Worm (Caenorhabditis elegans) whole organism, L4 larva: Measurements from ENCODE around the gene str-10.

Experiments
- F26F4.8 ChIP-seq: fragments of 200-800 bp; sonication (Bioruptor generic); conservative IDR thresholded peaks from 2 replicates; pipeline ENCODE4 v1.3.6; 2022; ENCODE audit warnings: missing genetic modification characterization, missing compliant biosample characterization
- T20F7.1 ChIP-seq: fragments of 200-800 bp; sonication (Bioruptor generic); optimal IDR thresholded peaks from 2 replicates; lab custom pipeline; 2018; ENCODE audit warnings: mild to moderate bottlenecking, missing genetic modification characterization, missing compliant biosample characterization
- T26A8.4 ChIP-seq: fragments of 200-800 bp; sonication (Bioruptor generic); IDR thresholded peaks from 2 replicates; pipeline ENCODE4 v1.3.6; 2022; ENCODE audit warnings: missing genetic modification characterization, missing compliant biosample characterization
- Y105C5A.15 ChIP-seq: fragments of 200-800 bp; sonication (Bioruptor generic); IDR thresholded peaks from 2 replicates; pipeline ENCODE4 v1.3.6; 2022; ENCODE audit warnings: missing genetic modification characterization, missing compliant biosample characterization
- Y5F2A.4 ChIP-seq: fragments of 200-800 bp; sonication (Bioruptor generic); optimal IDR thresholded peaks from 2 replicates; lab custom pipeline; 2018; ENCODE audit warnings: mild to moderate bottlenecking, missing genetic modification characterization, missing compliant biosample characterization
- aly-2 ChIP-seq: sonication (generic microtip); optimal IDR thresholded peaks from 2 replicates; lab custom pipeline; 2018; ENCODE audit warnings: missing biosample characterization, missing genetic modification characterization
- attf-4 ChIP-seq: sonication (generic microtip); optimal IDR thresholded peaks from 3 replicates; lab custom pipeline; 2017; ENCODE audit warnings: missing biosample characterization, missing genetic modification characterization
- ceh-28 ChIP-seq: fragments of 150-350 bp; optimal IDR thresholded peaks from 2 replicates; lab custom pipeline; 2014; ENCODE audit warnings: missing biosample characterization, missing genetic modification reagents, missing genetic modification characterization
- ceh-32 ChIP-seq: sonication (generic microtip); optimal IDR thresholded peaks from 2 replicates; lab custom pipeline; 2016; ENCODE audit warnings: mild to moderate bottlenecking, missing genetic modification characterization, missing compliant biosample characterization; ENCODE audit not compliant: poor library complexity
- ceh-44 ChIP-seq: fragments of 200-800 bp; sonication (Bioruptor generic); IDR thresholded peaks from 2 replicates; pipeline ENCODE4 v1.3.6; 2022; ENCODE audit warnings: missing genetic modification reagents, missing genetic modification characterization, missing compliant biosample characterization
- ceh-82 ChIP-seq: sonication (generic microtip); optimal IDR thresholded peaks from 2 replicates; lab custom pipeline; 2017; ENCODE audit warnings: missing biosample characterization, missing genetic modification characterization
- ctbp-1 ChIP-seq: fragments of 200-800 bp; sonication (Bioruptor generic); IDR thresholded peaks from 2 replicates; pipeline ENCODE4 v1.3.6; 2022; ENCODE audit warnings: missing genetic modification reagents, missing genetic modification characterization, missing compliant biosample characterization
- daf-8 ChIP-seq: fragments of 200-800 bp; sonication (Bioruptor generic); IDR thresholded peaks from 2 replicates; pipeline ENCODE4 v1.3.6; 2022; ENCODE audit warnings: missing genetic modification characterization, missing compliant biosample characterization
- dmd-6 ChIP-seq: fragments of 200-800 bp; sonication (Bioruptor generic); IDR thresholded peaks from 2 replicates; pipeline ENCODE4 v1.3.6; 2022; ENCODE audit warnings: missing genetic modification reagents, missing genetic modification characterization, missing compliant biosample characterization
- dmd-9 ChIP-seq: fragments of 200-800 bp; sonication (Bioruptor generic); IDR thresholded peaks from 2 replicates; pipeline ENCODE4 v1.3.6; 2022; ENCODE audit warnings: missing genetic modification reagents, missing genetic modification characterization, missing compliant biosample characterization
- duxl-1 ChIP-seq: sonication (generic microtip); optimal IDR thresholded peaks from 2 replicates; lab custom pipeline; 2016; ENCODE audit warnings: mild to moderate bottlenecking, missing genetic modification characterization, moderate library complexity, missing compliant biosample characterization; ENCODE audit not compliant: poor library complexity
- dve-1 ChIP-seq: sonication (generic microtip); optimal IDR thresholded peaks from 2 replicates; lab custom pipeline; 2017; ENCODE audit warnings: antibody characterized with exemption, mild to moderate bottlenecking, missing genetic modification characterization, missing compliant biosample characterization; ENCODE audit not compliant: insufficient read depth
- egl-43 ChIP-seq: fragments of 200-800 bp; sonication (Bioruptor generic); IDR thresholded peaks from 2 replicates; pipeline ENCODE4 v1.3.6; 2022; ENCODE audit warnings: missing genetic modification reagents, missing genetic modification characterization, missing compliant biosample characterization
- gei-8 ChIP-seq: fragments of 200-800 bp; sonication (Bioruptor generic); optimal IDR thresholded peaks from 2 replicates; lab custom pipeline; 2018; ENCODE audit warnings: mild to moderate bottlenecking, missing genetic modification characterization, missing compliant biosample characterization
- hlh-11 ChIP-seq: fragments of 200-800 bp; sonication (Bioruptor generic); optimal IDR thresholded peaks from 2 replicates; lab custom pipeline; 2018; ENCODE audit warnings: mild to moderate bottlenecking, missing genetic modification characterization, missing compliant biosample characterization
- jun-1 ChIP-seq: fragments of 150-350 bp; optimal IDR thresholded peaks from 2 replicates; lab custom pipeline; 2014; ENCODE audit warnings: missing biosample characterization, missing genetic modification reagents, missing genetic modification characterization
- lin-1 ChIP-seq: fragments of 200-800 bp; sonication (Bioruptor generic); IDR thresholded peaks from 2 replicates; pipeline ENCODE4 v1.3.6; 2022; ENCODE audit warnings: missing genetic modification reagents, missing genetic modification characterization, missing compliant biosample characterization
- lin-13 ChIP-seq: fragments of 150-350 bp; optimal IDR thresholded peaks from 2 replicates; lab custom pipeline; 2014; ENCODE audit warnings: missing biosample characterization, missing genetic modification reagents, missing genetic modification characterization
- lin-38 ChIP-seq: fragments of 200-800 bp; sonication (Bioruptor generic); IDR thresholded peaks from 2 replicates; pipeline ENCODE4 v1.3.6; 2022; ENCODE audit warnings: missing genetic modification reagents, missing genetic modification characterization, missing compliant biosample characterization
- lsy-2 ChIP-seq, 2 experiments: fragments of 150-350 bp in 1 of 2; sonication (generic microtip) in 1 of 2; optimal IDR thresholded peaks; 2 replicates each; lab custom pipeline; 2014 to 2017; ENCODE audit warnings: missing biosample characterization in 2 of 2, missing genetic modification characterization in 2 of 2
- madf-5 ChIP-seq, 2 experiments: fragments of 200-800 bp; sonication (Bioruptor generic); IDR thresholded peaks; 2 replicates each; pipeline ENCODE4 v1.3.6; 2022; ENCODE audit warnings: missing compliant biosample characterization in 2 of 2, missing genetic modification characterization in 2 of 2
- mdl-1 ChIP-seq, 2 experiments: fragments of 150-350 bp in 1 of 2; sonication (generic microtip) in 1 of 2; optimal IDR thresholded peaks; 2 replicates each; lab custom pipeline; 2014 to 2017; ENCODE audit warnings: missing biosample characterization in 2 of 2, missing genetic modification characterization in 2 of 2
- mep-1 ChIP-seq: fragments of 150-350 bp; sonication (generic microtip); optimal IDR thresholded peaks from 3 replicates; lab custom pipeline; 2014; ENCODE audit warnings: missing biosample characterization, missing genetic modification characterization
- mxl-3 ChIP-seq: fragments of 200-800 bp; sonication (Bioruptor generic); optimal IDR thresholded peaks from 2 replicates; lab custom pipeline; 2018; ENCODE audit warnings: mild to moderate bottlenecking, missing genetic modification characterization, missing compliant biosample characterization
- nhr-10 ChIP-seq: fragments of 150-350 bp; optimal IDR thresholded peaks from 2 replicates; lab custom pipeline; 2014; ENCODE audit warnings: missing biosample characterization, missing genetic modification characterization
- nhr-111 ChIP-seq: fragments of 200-800 bp; sonication (Bioruptor generic); optimal IDR thresholded peaks from 2 replicates; lab custom pipeline; 2018; ENCODE audit warnings: mild to moderate bottlenecking, missing genetic modification characterization, missing compliant biosample characterization
- nhr-28 ChIP-seq: fragments of 150-350 bp; optimal IDR thresholded peaks from 2 replicates; lab custom pipeline; 2014; ENCODE audit warnings: missing biosample characterization, missing genetic modification characterization
- nhr-42 ChIP-seq: fragments of 200-800 bp; sonication (Bioruptor generic); IDR thresholded peaks from 2 replicates; pipeline ENCODE4 v1.3.6; 2022; ENCODE audit warnings: missing genetic modification characterization, missing compliant biosample characterization
- nhr-77 ChIP-seq: fragments of 150-350 bp; optimal IDR thresholded peaks from 2 replicates; lab custom pipeline; 2014; ENCODE audit warnings: missing biosample characterization, missing genetic modification characterization
- pqm-1 ChIP-seq: sonication (generic microtip); optimal IDR thresholded peaks from 2 replicates; lab custom pipeline; 2017; ENCODE audit warnings: missing biosample characterization, missing genetic modification characterization
- sdz-12 ChIP-seq: fragments of 200-800 bp; sonication (Bioruptor generic); optimal IDR thresholded peaks from 2 replicates; lab custom pipeline; 2018; ENCODE audit warnings: mild to moderate bottlenecking, missing genetic modification characterization, missing compliant biosample characterization
- snpc-1.2 ChIP-seq: fragments of 200-800 bp; sonication (Bioruptor generic); IDR thresholded peaks from 2 replicates; pipeline ENCODE4 v1.3.6; 2022; ENCODE audit warnings: missing genetic modification reagents, missing genetic modification characterization, missing compliant biosample characterization
- snpc-4 ChIP-seq: fragments of 150-350 bp; optimal IDR thresholded peaks from 2 replicates; lab custom pipeline; 2014; ENCODE audit warnings: missing biosample characterization, missing genetic modification characterization
- unc-130 ChIP-seq: sonication (generic microtip); optimal IDR thresholded peaks from 2 replicates; lab custom pipeline; 2016; ENCODE audit warnings: missing genetic modification reagents, missing genetic modification characterization, missing compliant biosample characterization
- ztf-7 ChIP-seq: fragments of 150-350 bp; optimal IDR thresholded peaks from 2 replicates; lab custom pipeline; 2014; ENCODE audit warnings: missing biosample characterization, missing genetic modification characterization

str-10 gene

DNA sequence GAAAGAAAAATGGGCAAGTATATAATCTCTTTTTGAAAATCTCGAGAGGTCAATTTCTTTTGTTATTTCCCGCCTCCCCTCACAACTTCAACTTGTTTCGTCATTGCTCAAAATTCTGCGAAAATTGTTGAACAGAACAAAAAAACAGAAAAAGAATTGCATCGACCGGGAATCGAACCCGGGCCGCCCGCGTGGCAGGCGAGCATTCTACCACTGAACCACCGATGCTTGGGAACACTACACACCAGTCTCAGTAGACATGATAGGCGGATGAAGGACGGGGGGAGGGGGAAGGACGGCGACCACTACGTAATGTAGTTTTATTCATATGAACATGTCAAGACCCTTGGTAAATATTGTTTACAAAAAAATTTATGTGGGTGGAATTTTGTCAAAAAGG lies 38.7 kb downstream of the str-10 start (continued):
- no peak for TF ChIP-seq daf-8 (GFP tag; lab: Robert Waterston, UW)
- no peak for TF ChIP-seq pqm-1
- TF ChIP-seq snpc-1.2 = no peak; the same call in none of the 2 replicates
- peak; percentile 76 for TF ChIP-seq gei-8 (GFP tag; lab: Kevin White, UChicago)
- peak; percentile 81 for TF ChIP-seq mep-1
- no peak for TF ChIP-seq nhr-28
- no peak for TF ChIP-seq nhr-77 (tag; lab: Kevin White, UChicago)
- no peak for TF ChIP-seq ceh-28 (tag; lab: Kevin White, UChicago)
- TF ChIP-seq ceh-44 (GFP tag; lab: Robert Waterston, UW) = peak; percentile 90
- peak; percentile 65 to 93; a peak in 3 of 4 replicates for TF ChIP-seq madf-5 (GFP tag; IDR thresholded peaks at IDR 0.05; lab: Robert Waterston, UW)
- peak; percentile 67 for TF ChIP-seq dmd-9
- no peak for TF ChIP-seq T26A8.4 (GFP tag; lab: Robert Waterston, UW)
- peak in 1 of 2 experiments; percentile 59 for TF ChIP-seq lsy-2 (tag; optimal IDR thresholded peaks at IDR 0.05; lab: Kevin White, UChicago)
- TF ChIP-seq duxl-1 = no peak
- peak; percentile 34 to 59 for TF ChIP-seq mdl-1 (tag; optimal IDR thresholded peaks at IDR 0.05; lab: Kevin White, UChicago)
- peak; percentile 60 for TF ChIP-seq dve-1 (tag; lab: Kevin White, UChicago)
- TF ChIP-seq hlh-11 = peak; percentile 76
- peak; percentile 56 for TF ChIP-seq jun-1 (tag; lab: Kevin White, UChicago)
- TF ChIP-seq ctbp-1 (GFP tag; lab: Robert Waterston, UW) = peak; percentile 89
- TF ChIP-seq dmd-6 = peak; percentile 81
- no peak for TF ChIP-seq snpc-4 (tag; lab: Kevin White, UChicago)
- TF ChIP-seq aly-2 = no peak
- peak; percentile 72 for TF ChIP-seq Y5F2A.4 (GFP tag; lab: Kevin White, UChicago)
- no peak for TF ChIP-seq attf-4 (tag; lab: Kevin White, UChicago)
- no peak for TF ChIP-seq ceh-32 (tag; lab: Kevin White, UChicago)
- peak; percentile 4 for TF ChIP-seq lin-13 (GFP tag; lab: Kevin White, UChicago)
- TF ChIP-seq T20F7.1 = peak; percentile 14
- peak; percentile 85 for TF ChIP-seq nhr-111
- peak; percentile 80; the same call in 1 of the 2 replicates for TF ChIP-seq F26F4.8 (GFP tag; lab: Robert Waterston, UW)
- TF ChIP-seq lin-1 (GFP tag; lab: Robert Waterston, UW) = peak; percentile 83
- TF ChIP-seq egl-43 (GFP tag; lab: Robert Waterston, UW) = no peak; the same call in 1 of the 2 replicates
- peak; percentile 65 for TF ChIP-seq mxl-3 (GFP tag; lab: Kevin White, UChicago)
- peak; percentile 88 for TF ChIP-seq sdz-12 (GFP tag; lab: Kevin White, UChicago)
- no peak for TF ChIP-seq ztf-7 (tag; lab: Kevin White, UChicago)
- peak; percentile 77 for TF ChIP-seq nhr-42 (GFP tag; lab: Robert Waterston, UW)
- TF ChIP-seq lin-38 (GFP tag; lab: Robert Waterston, UW) = peak; percentile 82
- TF ChIP-seq Y105C5A.15 (GFP tag; lab: Robert Waterston, UW) = peak; percentile 97

DNA sequence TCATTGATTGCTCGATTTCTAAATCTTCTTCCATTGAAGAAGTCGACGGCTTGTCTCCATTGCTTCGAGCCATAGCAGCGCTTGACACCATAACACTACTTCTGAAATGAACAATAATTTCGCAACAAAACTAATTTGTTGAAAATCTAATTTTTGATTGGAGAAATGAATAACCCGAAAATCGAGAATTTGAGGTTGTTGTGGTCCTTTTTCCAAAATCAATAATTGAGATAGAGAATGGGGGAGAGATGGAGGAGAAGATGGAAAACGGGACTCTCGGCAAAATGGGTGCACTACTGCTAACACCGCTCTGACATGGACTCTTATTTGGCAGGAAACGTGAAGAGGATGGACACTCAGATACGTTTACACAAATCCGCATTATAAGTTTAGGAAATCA lies 39.8 kb downstream of the str-10 start, which contains the start of gene snx-17:
TSS of gene snx-17 (minus strand) at position 101 of the 400 bp plus-strand sequence.
- no peak for TF ChIP-seq duxl-1
- no peak for TF ChIP-seq unc-130 (GFP tag; lab: Kevin White, UChicago)
- TF ChIP-seq nhr-10 (tag; lab: Kevin White, UChicago) = no peak
- TF ChIP-seq dve-1 (tag; lab: Kevin White, UChicago) = no peak
- TF ChIP-seq ceh-82 (tag; lab: Kevin White, UChicago) = no peak
- TF ChIP-seq, all 104 proteins: peak for 0
